Worm (Caenorhabditis elegans) whole organism, mixed stage, embryonic: ENCODE data around the gene Y43E12A.2.
A peak's percentile ranks its signal among the peaks of the same experiment; 100 is the strongest.

Source experiments
- M03D4.4 ChIP-seq: sonication (generic microtip); optimal IDR thresholded peaks from 2 replicates; lab custom pipeline; 2017; ENCODE audit warnings: mild to moderate bottlenecking, missing genetic modification characterization, missing compliant biosample characterization
- bed-3 ChIP-seq: fragments of 200-800 bp; sonication (Bioruptor generic); optimal IDR thresholded peaks from 3 replicates; lab custom pipeline; 2018; ENCODE audit warnings: mild to moderate bottlenecking, missing genetic modification characterization, moderate library complexity, missing compliant biosample characterization
- blmp-1 ChIP-seq: fragments of 150-350 bp; optimal IDR thresholded peaks from 2 replicates; lab custom pipeline; 2014; ENCODE audit warnings: missing biosample characterization, missing genetic modification characterization
- ceh-39 ChIP-seq: fragments of 150-350 bp; optimal IDR thresholded peaks from 2 replicates; lab custom pipeline; 2014; ENCODE audit warnings: missing biosample characterization, missing genetic modification characterization
- ceh-43 ChIP-seq: fragments of 200-800 bp; sonication (Bioruptor generic); optimal IDR thresholded peaks from 2 replicates; lab custom pipeline; 2018; ENCODE audit warnings: mild to moderate bottlenecking, missing genetic modification characterization, moderate library complexity, missing compliant biosample characterization
- ceh-83 ChIP-seq: fragments of 200-800 bp; sonication (Bioruptor generic); optimal IDR thresholded peaks from 2 replicates; lab custom pipeline; 2018; ENCODE audit warnings: mild to moderate bottlenecking, missing genetic modification characterization, missing compliant biosample characterization
- ces-1 ChIP-seq: fragments of 150-350 bp; optimal IDR thresholded peaks from 2 replicates; lab custom pipeline; 2014; ENCODE audit warnings: missing biosample characterization, missing genetic modification reagents, missing genetic modification characterization
- cnd-1 ChIP-seq: fragments of 200-800 bp; sonication (Bioruptor generic); optimal IDR thresholded peaks from 2 replicates; lab custom pipeline; 2018; ENCODE audit warnings: mild to moderate bottlenecking, missing genetic modification characterization, missing compliant biosample characterization
- drap-1 ChIP-seq: fragments of 200-800 bp; sonication (Bioruptor generic); optimal IDR thresholded peaks from 3 replicates; lab custom pipeline; 2018; ENCODE audit warnings: mild to moderate bottlenecking, missing genetic modification characterization, missing compliant biosample characterization
- elt-3 ChIP-seq: fragments of 150-350 bp; optimal IDR thresholded peaks from 2 replicates; lab custom pipeline; 2014; ENCODE audit warnings: missing biosample characterization, missing genetic modification characterization
- flh-1 ChIP-seq: fragments of 200-800 bp; sonication (Bioruptor generic); optimal IDR thresholded peaks from 2 replicates; lab custom pipeline; 2018; ENCODE audit warnings: mild to moderate bottlenecking, missing genetic modification characterization, moderate library complexity, missing compliant biosample characterization
- ham-2 ChIP-seq: fragments of 200-800 bp; sonication (Bioruptor generic); optimal IDR thresholded peaks from 2 replicates; lab custom pipeline; 2018; ENCODE audit warnings: mild to moderate bottlenecking, missing genetic modification characterization, missing compliant biosample characterization
- hlh-1 ChIP-seq: fragments of 150-350 bp; optimal IDR thresholded peaks from 2 replicates; lab custom pipeline; 2014; ENCODE audit warnings: missing biosample characterization, missing genetic modification reagents, missing genetic modification characterization
- lin-13 ChIP-seq: fragments of 150-350 bp; optimal IDR thresholded peaks from 2 replicates; lab custom pipeline; 2014; ENCODE audit warnings: missing biosample characterization, missing genetic modification characterization
- lin-32 ChIP-seq: fragments of 200-800 bp; sonication (Bioruptor generic); optimal IDR thresholded peaks from 2 replicates; lab custom pipeline; 2018; ENCODE audit warnings: mild to moderate bottlenecking, missing genetic modification characterization, missing compliant biosample characterization
- lsy-2 ChIP-seq: fragments of 150-350 bp; optimal IDR thresholded peaks from 2 replicates; lab custom pipeline; 2014; ENCODE audit warnings: missing biosample characterization, missing genetic modification characterization
- mab-5 ChIP-seq: fragments of 150-350 bp; optimal IDR thresholded peaks from 2 replicates; lab custom pipeline; 2014; ENCODE audit warnings: missing biosample characterization, missing genetic modification characterization
- mep-1 ChIP-seq: fragments of 150-350 bp; optimal IDR thresholded peaks from 2 replicates; lab custom pipeline; 2017; ENCODE audit warnings: missing biosample characterization, missing genetic modification reagents, missing genetic modification characterization, inconsistent platforms
- mls-2 ChIP-seq: sonication (generic microtip); optimal IDR thresholded peaks from 2 replicates; lab custom pipeline; 2016; ENCODE audit warnings: mild to moderate bottlenecking, missing genetic modification characterization, moderate library complexity, missing compliant biosample characterization
- nhr-12 ChIP-seq: fragments of 150-350 bp; optimal IDR thresholded peaks from 2 replicates; lab custom pipeline; 2014; ENCODE audit warnings: missing biosample characterization, missing genetic modification characterization
- nhr-2 ChIP-seq: fragments of 150-350 bp; optimal IDR thresholded peaks from 2 replicates; lab custom pipeline; 2014; ENCODE audit warnings: missing biosample characterization, missing genetic modification characterization
- nhr-28 ChIP-seq: fragments of 150-350 bp; optimal IDR thresholded peaks from 2 replicates; lab custom pipeline; 2014; ENCODE audit warnings: missing biosample characterization, missing genetic modification characterization
- nhr-76 ChIP-seq: sonication (generic microtip); optimal IDR thresholded peaks from 2 replicates; lab custom pipeline; 2017; ENCODE audit warnings: missing biosample characterization, missing genetic modification characterization
- sem-2 ChIP-seq: fragments of 200-800 bp; sonication (Bioruptor generic); optimal IDR thresholded peaks from 2 replicates; lab custom pipeline; 2018; ENCODE audit warnings: mild to moderate bottlenecking, missing genetic modification characterization, missing compliant biosample characterization
- sptf-1 ChIP-seq: sonication (generic microtip); optimal IDR thresholded peaks from 2 replicates; lab custom pipeline; 2017; ENCODE audit warnings: mild to moderate bottlenecking, missing genetic modification characterization, moderate library complexity, missing compliant biosample characterization
- tbx-8 ChIP-seq: fragments of 200-800 bp; sonication (Bioruptor generic); optimal IDR thresholded peaks from 2 replicates; lab custom pipeline; 2018; ENCODE audit warnings: mild to moderate bottlenecking, missing genetic modification characterization, moderate library complexity, missing compliant biosample characterization
- unc-120 ChIP-seq: sonication (generic microtip); optimal IDR thresholded peaks from 2 replicates; lab custom pipeline; 2017; ENCODE audit warnings: missing genetic modification characterization, missing compliant biosample characterization; ENCODE audit not compliant: poor library complexity, severe bottlenecking
- unc-62 ChIP-seq: fragments of 150-350 bp; optimal IDR thresholded peaks from 2 replicates; lab custom pipeline; 2014; ENCODE audit warnings: missing biosample characterization, missing genetic modification reagents, missing genetic modification characterization

Y43E12A.2 gene

ce11 chrIV:10981761-10982160, at the start of gene Y43E12A.2:
Gene Y43E12A.2 (plus strand): TSS chrIV:10982061.
- TF ChIP-seq ceh-43 (GFP tag; lab: Kevin White, UChicago) (no peak), ceh-39 (tag; lab: Kevin White, UChicago) (no peak), tbx-8 (GFP tag; lab: Kevin White, UChicago) (no peak)

ce11 chrIV:10933062-10933552, 48.8 kb upstream of the Y43E12A.2 start, which contains the start of the genes dnc-1 and lsm-7:
Gene dnc-1 (minus strand): TSS chrIV:10933203.
Gene lsm-7 (plus strand): TSS chrIV:10933502.
- TF ChIP-seq mep-1 (tag; lab: Kevin White, UChicago) (peak; percentile 54), cnd-1 (tag; lab: Kevin White, UChicago) (peak; percentile 4), lin-13 (tag; lab: Kevin White, UChicago) (no peak), nhr-76 (tag; lab: Kevin White, UChicago) (no peak), unc-120 (tag; lab: Kevin White, UChicago) (peak; percentile 18), M03D4.4 (tag; lab: Kevin White, UChicago) (no peak), ceh-43 (GFP tag; lab: Kevin White, UChicago) (no peak), elt-3 (tag; lab: Kevin White, UChicago) (no peak), lsy-2 (tag; lab: Kevin White, UChicago) (peak; percentile 71), ceh-39 (tag; lab: Kevin White, UChicago) (peak; percentile 15), mls-2 (tag; lab: Kevin White, UChicago) (peak; percentile 24), nhr-28 (no peak), sem-2 (GFP tag; lab: Kevin White, UChicago) (no peak), bed-3 (no peak)

ce11 chrIV:10933777-10934546, 47.9 kb upstream of the Y43E12A.2 start:
- TF ChIP-seq ces-1 (GFP tag; lab: Kevin White, UChicago) (no peak), ceh-43 (GFP tag; lab: Kevin White, UChicago) (no peak), unc-120 (tag; lab: Kevin White, UChicago) (no peak), drap-1 (GFP tag; lab: Kevin White, UChicago) (no peak), M03D4.4 (tag; lab: Kevin White, UChicago) (no peak), tbx-8 (GFP tag; lab: Kevin White, UChicago) (no peak), mep-1 (tag; lab: Kevin White, UChicago) (no peak), ham-2 (GFP tag; lab: Kevin White, UChicago) (no peak), lin-32 (GFP tag; lab: Kevin White, UChicago) (no peak)

- TF ChIP-seq elt-3 (tag; lab: Kevin White, UChicago) (no peak), ham-2 (GFP tag; lab: Kevin White, UChicago) (no peak), M03D4.4 (tag; lab: Kevin White, UChicago) (no peak), bed-3 (no peak), nhr-12 (tag; lab: Kevin White, UChicago) (no peak), unc-120 (tag; lab: Kevin White, UChicago) (no peak), mls-2 (tag; lab: Kevin White, UChicago) (no peak), drap-1 (GFP tag; lab: Kevin White, UChicago) (no peak), mab-5 (no peak)
These were observed 47.1 kb upstream of the Y43E12A.2 start for ce11 chrIV:10934786-10935185.

- no peak for TF ChIP-seq nhr-28
- TF ChIP-seq ham-2 (GFP tag; lab: Kevin White, UChicago), result no peak
- peak; percentile 75 for TF ChIP-seq hlh-1 (tag; lab: Kevin White, UChicago)
- TF ChIP-seq blmp-1 (tag; lab: Kevin White, UChicago), result no peak
- TF ChIP-seq mab-5, result no peak
- TF ChIP-seq unc-120 (tag; lab: Kevin White, UChicago), result peak; percentile 73
- TF ChIP-seq lsy-2 (tag; lab: Kevin White, UChicago), result peak; percentile 40
- TF ChIP-seq ceh-83, result no peak
- peak; percentile 40 for TF ChIP-seq nhr-2 (tag; lab: Kevin White, UChicago)
- peak; percentile 27 for TF ChIP-seq cnd-1 (tag; lab: Kevin White, UChicago)
- peak; percentile 47 for TF ChIP-seq ces-1 (GFP tag; lab: Kevin White, UChicago)
- TF ChIP-seq sptf-1, result peak; percentile 6
- no peak for TF ChIP-seq flh-1 (GFP tag; lab: Kevin White, UChicago)
- peak; percentile 95 for TF ChIP-seq unc-62 (GFP tag; lab: Kevin White, UChicago)
- TF ChIP-seq mls-2 (tag; lab: Kevin White, UChicago), result peak; percentile 12
These were observed 46.5 kb upstream of the Y43E12A.2 start for ce11 chrIV:10935336-10935735.
